Worm (Caenorhabditis elegans) whole organism, L4 larva: ENCODE results near the gene maph-1.3.
"Not testable (repeated sequence)": the region's sequence is repeated elsewhere in the genome, so short reads cannot be mapped to it uniquely, and the experiment has no call there.

ENCODE experiments used
- D1046.2 ChIP-seq: fragments of 200-800 bp; sonication (Bioruptor generic); IDR thresholded peaks from 2 replicates; pipeline ENCODE4 v1.3.6; 2022; ENCODE audit warnings: missing genetic modification characterization, missing compliant biosample characterization
- F26F4.8 ChIP-seq: fragments of 200-800 bp; sonication (Bioruptor generic); conservative IDR thresholded peaks from 2 replicates; pipeline ENCODE4 v1.3.6; 2022; ENCODE audit warnings: missing genetic modification characterization, missing compliant biosample characterization
- F44E2.7 ChIP-seq: fragments of 200-800 bp; sonication (Bioruptor generic); IDR thresholded peaks from 2 replicates; pipeline ENCODE4 v2.1.2; 2022; ENCODE audit warnings: missing genetic modification characterization, missing compliant biosample characterization
- Y105C5A.15 ChIP-seq: fragments of 200-800 bp; sonication (Bioruptor generic); IDR thresholded peaks from 2 replicates; pipeline ENCODE4 v1.3.6; 2022; ENCODE audit warnings: missing genetic modification characterization, missing compliant biosample characterization
- Y75B8A.6 ChIP-seq: fragments of 200-800 bp; sonication (Bioruptor generic); IDR thresholded peaks from 2 replicates; pipeline ENCODE4 v1.3.6; 2022; ENCODE audit warnings: missing genetic modification reagents, missing genetic modification characterization, missing compliant biosample characterization
- ZK337.2 ChIP-seq: fragments of 200-800 bp; sonication (Bioruptor generic); IDR thresholded peaks from 2 replicates; pipeline ENCODE4 v1.3.6; 2022; ENCODE audit warnings: missing genetic modification reagents, missing genetic modification characterization, missing compliant biosample characterization
- arid-1 ChIP-seq: fragments of 200-800 bp; sonication (Bioruptor generic); conservative IDR thresholded peaks from 2 replicates; pipeline ENCODE4 v1.3.6; 2022; ENCODE audit warnings: missing genetic modification reagents, missing genetic modification characterization, missing compliant biosample characterization
- ceh-44 ChIP-seq: fragments of 200-800 bp; sonication (Bioruptor generic); IDR thresholded peaks from 2 replicates; pipeline ENCODE4 v1.3.6; 2022; ENCODE audit warnings: missing genetic modification reagents, missing genetic modification characterization, missing compliant biosample characterization
- ctbp-1 ChIP-seq: fragments of 200-800 bp; sonication (Bioruptor generic); IDR thresholded peaks from 2 replicates; pipeline ENCODE4 v1.3.6; 2022; ENCODE audit warnings: missing genetic modification reagents, missing genetic modification characterization, missing compliant biosample characterization
- dmd-6 ChIP-seq: fragments of 200-800 bp; sonication (Bioruptor generic); IDR thresholded peaks from 2 replicates; pipeline ENCODE4 v1.3.6; 2022; ENCODE audit warnings: missing genetic modification reagents, missing genetic modification characterization, missing compliant biosample characterization
- dmd-8 ChIP-seq: fragments of 200-800 bp; sonication (Bioruptor generic); IDR thresholded peaks from 2 replicates; pipeline ENCODE4 v1.3.6; 2022; ENCODE audit warnings: missing genetic modification characterization, missing compliant biosample characterization
- dmd-9 ChIP-seq: fragments of 200-800 bp; sonication (Bioruptor generic); IDR thresholded peaks from 2 replicates; pipeline ENCODE4 v1.3.6; 2022; ENCODE audit warnings: missing genetic modification reagents, missing genetic modification characterization, missing compliant biosample characterization
- egl-43 ChIP-seq: fragments of 200-800 bp; sonication (Bioruptor generic); IDR thresholded peaks from 2 replicates; pipeline ENCODE4 v1.3.6; 2022; ENCODE audit warnings: missing genetic modification reagents, missing genetic modification characterization, missing compliant biosample characterization
- lim-7 ChIP-seq: fragments of 200-800 bp; sonication (Bioruptor generic); IDR thresholded peaks from 2 replicates; pipeline ENCODE4 v1.3.6; 2022; ENCODE audit warnings: missing genetic modification characterization, missing compliant biosample characterization
- lin-1 ChIP-seq: fragments of 200-800 bp; sonication (Bioruptor generic); IDR thresholded peaks from 2 replicates; pipeline ENCODE4 v1.3.6; 2022; ENCODE audit warnings: missing genetic modification reagents, missing genetic modification characterization, missing compliant biosample characterization
- lin-38 ChIP-seq: fragments of 200-800 bp; sonication (Bioruptor generic); IDR thresholded peaks from 2 replicates; pipeline ENCODE4 v1.3.6; 2022; ENCODE audit warnings: missing genetic modification reagents, missing genetic modification characterization, missing compliant biosample characterization
- madf-5 ChIP-seq, 2 experiments: fragments of 200-800 bp; sonication (Bioruptor generic); IDR thresholded peaks; 2 replicates each; pipeline ENCODE4 v1.3.6; 2022; ENCODE audit warnings: missing compliant biosample characterization in 2 of 2, missing genetic modification characterization in 2 of 2
- mdt-29 ChIP-seq: fragments of 200-800 bp; sonication (Bioruptor generic); IDR thresholded peaks from 2 replicates; pipeline ENCODE4 v1.3.6; 2022; ENCODE audit warnings: missing genetic modification reagents, missing genetic modification characterization, missing compliant biosample characterization
- mep-1 ChIP-seq: fragments of 150-350 bp; sonication (generic microtip); optimal IDR thresholded peaks from 3 replicates; lab custom pipeline; 2014; ENCODE audit warnings: missing biosample characterization, missing genetic modification characterization
- nhr-10 ChIP-seq: fragments of 150-350 bp; optimal IDR thresholded peaks from 2 replicates; lab custom pipeline; 2014; ENCODE audit warnings: missing biosample characterization, missing genetic modification characterization
- nhr-25 ChIP-seq: sonication (generic microtip); optimal IDR thresholded peaks from 2 replicates; lab custom pipeline; 2017; ENCODE audit warnings: missing genetic modification characterization, mild to moderate bottlenecking, missing compliant biosample characterization, antibody characterized with exemption, moderate library complexity, borderline replicate concordance; ENCODE audit not compliant: insufficient read depth
- nhr-28 ChIP-seq: fragments of 150-350 bp; optimal IDR thresholded peaks from 2 replicates; lab custom pipeline; 2014; ENCODE audit warnings: missing biosample characterization, missing genetic modification characterization
- nhr-41 ChIP-seq: fragments of 200-800 bp; sonication (Bioruptor generic); IDR thresholded peaks from 2 replicates; pipeline ENCODE4 v1.3.6; 2022; ENCODE audit warnings: missing genetic modification reagents, missing genetic modification characterization, missing compliant biosample characterization
- nhr-77 ChIP-seq: fragments of 150-350 bp; optimal IDR thresholded peaks from 2 replicates; lab custom pipeline; 2014; ENCODE audit warnings: missing biosample characterization, missing genetic modification characterization
- pha-4 ChIP-seq, 2 experiments: fragments of 150-350 bp in 1 of 2; fragments of 200-800 bp in 1 of 2; sonication (Bioruptor generic) in 1 of 2; IDR thresholded peaks in 1 of 2; optimal IDR thresholded peaks in 1 of 2; 2 replicates each; pipeline versions ENCODE4 v1.3.6 to Lab custom; 2014 to 2022; ENCODE audit warnings: missing genetic modification characterization in 2 of 2, missing genetic modification reagents in 2 of 2, missing biosample characterization in 1 of 2, missing compliant biosample characterization in 1 of 2
- php-3 ChIP-seq: fragments of 200-800 bp; sonication (Bioruptor generic); IDR thresholded peaks from 2 replicates; pipeline ENCODE4 v1.3.6; 2022; ENCODE audit warnings: missing genetic modification reagents, missing genetic modification characterization, missing compliant biosample characterization
- snpc-1.2 ChIP-seq: fragments of 200-800 bp; sonication (Bioruptor generic); IDR thresholded peaks from 2 replicates; pipeline ENCODE4 v1.3.6; 2022; ENCODE audit warnings: missing genetic modification reagents, missing genetic modification characterization, missing compliant biosample characterization
- snpc-4 ChIP-seq: fragments of 150-350 bp; optimal IDR thresholded peaks from 2 replicates; lab custom pipeline; 2014; ENCODE audit warnings: missing biosample characterization, missing genetic modification characterization
- spr-1 ChIP-seq: sonication (generic microtip); optimal IDR thresholded peaks from 2 replicates; lab custom pipeline; 2016; ENCODE audit warnings: mild to moderate bottlenecking, missing genetic modification characterization, missing compliant biosample characterization
- tra-1 ChIP-seq: fragments of 200-800 bp; sonication (Bioruptor generic); IDR thresholded peaks from 2 replicates; pipeline ENCODE4 v1.3.6; 2022; ENCODE audit warnings: missing genetic modification reagents, missing genetic modification characterization, missing compliant biosample characterization
- unc-39 ChIP-seq: sonication (generic microtip); optimal IDR thresholded peaks from 2 replicates; lab custom pipeline; 2017; ENCODE audit warnings: missing biosample characterization, missing genetic modification characterization
- vab-7 ChIP-seq: fragments of 200-800 bp; sonication (Bioruptor generic); IDR thresholded peaks from 2 replicates; pipeline ENCODE4 v1.3.6; 2022; ENCODE audit warnings: missing genetic modification reagents, missing genetic modification characterization, missing compliant biosample characterization
- zag-1 ChIP-seq: fragments of 150-350 bp; optimal IDR thresholded peaks from 2 replicates; lab custom pipeline; 2014; ENCODE audit warnings: missing biosample characterization, missing genetic modification characterization
- zfp-3 ChIP-seq: fragments of 200-800 bp; sonication (Bioruptor generic); conservative IDR thresholded peaks from 2 replicates; pipeline ENCODE4 v1.3.6; 2022; ENCODE audit warnings: missing genetic modification reagents, missing genetic modification characterization, missing compliant biosample characterization

maph-1.3 gene

DNA sequence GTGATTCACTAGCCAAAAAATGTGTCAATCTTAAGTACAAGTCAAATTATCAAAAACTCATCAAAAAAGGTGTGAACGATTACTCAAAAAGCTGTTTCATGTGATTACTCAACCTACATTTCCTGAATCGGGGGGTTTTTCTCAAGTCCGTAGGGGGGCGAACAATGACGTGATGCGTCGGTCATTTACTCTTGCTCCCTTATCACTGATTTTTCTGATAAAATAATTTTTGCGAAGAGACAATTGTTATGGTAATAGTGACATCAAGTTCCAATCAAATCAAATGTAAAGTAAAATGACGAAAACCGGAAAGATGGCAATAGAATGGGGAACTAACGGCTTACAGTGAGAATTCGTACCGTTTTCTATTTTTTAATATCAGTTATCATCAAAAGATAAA, 49.3 kb downstream of the maph-1.3 start (continued):
- TF ChIP-seq zag-1 (no peak), nhr-10 (tag; lab: Kevin White, UChicago) (no peak), nhr-41 (GFP tag; lab: Robert Waterston, UW) (no peak), mep-1 (tag; lab: Kevin White, UChicago) (no peak), dmd-6 (GFP tag; lab: Robert Waterston, UW) (peak; percentile 29; the same call in 1 of the 2 replicates), spr-1 (tag; lab: Kevin White, UChicago) (no peak), nhr-28 (tag; lab: Kevin White, UChicago) (peak; percentile 62), snpc-4 (tag; lab: Kevin White, UChicago) (no peak), unc-39 (tag; lab: Kevin White, UChicago) (no peak), nhr-25 (tag; lab: Kevin White, UChicago) (no peak), nhr-77 (peak; percentile 36), vab-7 (GFP tag; lab: Robert Waterston, UW) (no peak)

ce11 chrIII:3897116-3897845, 52.6 kb downstream of the maph-1.3 start:
- TF ChIP-seq arid-1 (GFP tag; lab: Robert Waterston, UW) (peak; percentile 83), Y105C5A.15 (peak; percentile 92), dmd-6 (GFP tag; lab: Robert Waterston, UW) (peak; percentile 25; the same call in 1 of the 2 replicates), mdt-29 (GFP tag; lab: Robert Waterston, UW) (peak; percentile 98), vab-7 (GFP tag; lab: Robert Waterston, UW) (peak; percentile 74), tra-1 (GFP tag; lab: Robert Waterston, UW) (peak; percentile 55), egl-43 (peak; percentile 48; the same call in 1 of the 2 replicates), madf-5 (GFP tag; IDR thresholded peaks at IDR 0.05; lab: Robert Waterston, UW) (peak; percentile 44 to 91; a peak in 2 of 4 replicates), dmd-9 (GFP tag; lab: Robert Waterston, UW) (peak; percentile 81), snpc-1.2 (GFP tag; lab: Robert Waterston, UW) (peak; percentile 89), F44E2.7 (0 out of 2 replicates have a peak, but pooled peaks have one; percentile 76), php-3 (0 out of 2 replicates have a peak, but pooled peaks have one; percentile 46), ZK337.2 (GFP tag; lab: Robert Waterston, UW) (peak; percentile 73; the same call in 1 of the 2 replicates), lim-7 (GFP tag; lab: Robert Waterston, UW) (peak; percentile 86), lin-38 (GFP tag; lab: Robert Waterston, UW) (peak; percentile 65; the same call in 1 of the 2 replicates), lin-1 (GFP tag; lab: Robert Waterston, UW) (peak; percentile 90), zfp-3 (GFP tag; lab: Robert Waterston, UW) (peak; percentile 72), ctbp-1 (GFP tag; lab: Robert Waterston, UW) (peak; percentile 56), dmd-8 (GFP tag; lab: Robert Waterston, UW) (peak; percentile 79), Y75B8A.6 (peak; percentile 92; the same call in 1 of the 2 replicates), D1046.2 (GFP tag; lab: Robert Waterston, UW) (peak; percentile 72; the same call in 1 of the 2 replicates), ceh-44 (GFP tag; lab: Robert Waterston, UW) (peak; percentile 93; the same call in 1 of the 2 replicates), pha-4 (GFP tag; IDR thresholded peaks at IDR 0.05; lab: Robert Waterston, UW) (peak; percentile 74), F26F4.8 (GFP tag; lab: Robert Waterston, UW) (peak; percentile 73)
- TF ChIP-seq pha-4 (tag; optimal IDR thresholded peaks at IDR 0.05; lab: Kevin White, UChicago): not testable (repeated sequence)
